Worm (Caenorhabditis elegans): ENCODE data around the gene col-108.
A peak's percentile ranks its signal among the peaks of the same experiment; 100 is the strongest.

The col-108 gene

ce11 chrIV:1724283-1724682 is 44.1 kb upstream of the col-108 start, which contains the start of gene epic-3:
TSS of gene epic-3 (minus strand) at chrIV:1724383.
- TF ChIP-seq sox-4 (tag; optimal IDR thresholded peaks at IDR 0.05) (no peak), nhr-11 (tag; optimal IDR thresholded peaks at IDR 0.05) (no peak), unc-42 (tag; optimal IDR thresholded peaks at IDR 0.05) (no peak), elt-4 (tag; optimal IDR thresholded peaks at IDR 0.05) (no peak), ceh-6 (GFP tag; optimal IDR thresholded peaks at IDR 0.05) (no peak), npax-4 (tag; optimal IDR thresholded peaks at IDR 0.05) (no peak), fkh-6 (tag; optimal IDR thresholded peaks at IDR 0.05) (no peak), rnt-1 (tag; optimal IDR thresholded peaks at IDR 0.05) (no peak), hlh-8 (tag; optimal IDR thresholded peaks at IDR 0.05) (no peak), nfya-1 (tag; optimal IDR thresholded peaks at IDR 0.05) (no peak), unc-55 (GFP tag; optimal IDR thresholded peaks at IDR 0.05) (no peak), ceh-9 (tag; optimal IDR thresholded peaks at IDR 0.05) (no peak), fax-1 (tag; optimal IDR thresholded peaks at IDR 0.05) (no peak), ceh-31 (tag; optimal IDR thresholded peaks at IDR 0.05) (no peak), dve-1 (tag; optimal IDR thresholded peaks at IDR 0.05) (no peak), hlh-30 (tag; optimal IDR thresholded peaks at IDR 0.05; ENCODE audit: insufficient read depth) (no peak), ets-4 (tag; optimal IDR thresholded peaks at IDR 0.05) (no peak), ttx-3 (tag; optimal IDR thresholded peaks at IDR 0.05) (no peak), T23F11.4 (GFP tag; optimal IDR thresholded peaks at IDR 0.05) (no peak), hlh-15 (tag; optimal IDR thresholded peaks at IDR 0.05) (no peak)

- no peak for TF ChIP-seq sdc-2 (tag; optimal IDR thresholded peaks at IDR 0.05)
- no peak for TF ChIP-seq ceh-9 (tag; optimal IDR thresholded peaks at IDR 0.05)
Measured at ce11 chrIV:1725888-1726287, 42.5 kb upstream of the col-108 start, which contains the start of gene K08D12.8. TSS of gene K08D12.8 (plus strand) at chrIV:1726188.

ce11 chrIV:1727538-1728072 is 40.8 kb upstream of the col-108 start:
- TF ChIP-seq ceh-48 (tag; optimal IDR thresholded peaks at IDR 0.05) (peak; percentile 76), nfya-1 (tag; optimal IDR thresholded peaks at IDR 0.05) (no peak)

ce11 chrIV:1738324-1738730 is 30.1 kb upstream of the col-108 start:
- TF ChIP-seq nfya-1 (tag; optimal IDR thresholded peaks at IDR 0.05) (peak; percentile 9), ceh-31 (tag; optimal IDR thresholded peaks at IDR 0.05) (peak; percentile 38), madf-2 (tag; optimal IDR thresholded peaks at IDR 0.05) (peak; percentile 5), ceh-18 (tag; optimal IDR thresholded peaks at IDR 0.05) (peak; percentile 29), syd-9 (tag; optimal IDR thresholded peaks at IDR 0.05) (no peak), tbx-2 (tag; optimal IDR thresholded peaks at IDR 0.05) (peak; percentile 21), elt-2 (tag; optimal IDR thresholded peaks at IDR 0.05) (peak; percentile 7), sox-2 (GFP tag; IDR thresholded peaks at IDR 0.05) (no peak), ahr-1 (tag; optimal IDR thresholded peaks at IDR 0.05) (no peak), unc-86 (tag; optimal IDR thresholded peaks at IDR 0.05) (peak; percentile 9), unc-42 (tag; optimal IDR thresholded peaks at IDR 0.05) (peak; percentile 10), ceh-6 (GFP tag; optimal IDR thresholded peaks at IDR 0.05) (no peak), C08G9.2 (tag; optimal IDR thresholded peaks at IDR 0.05) (no peak), che-1 (tag; optimal IDR thresholded peaks at IDR 0.05) (peak; percentile 38)

- no peak for TF ChIP-seq mec-3 (tag; optimal IDR thresholded peaks at IDR 0.05; ENCODE audit: borderline replicate concordance)
- no peak for TF ChIP-seq tbx-7 (tag; optimal IDR thresholded peaks at IDR 0.05)
- no peak for TF ChIP-seq fkh-6 (tag; optimal IDR thresholded peaks at IDR 0.05)
- no peak for TF ChIP-seq dmd-4 (tag; optimal IDR thresholded peaks at IDR 0.05; ENCODE audit: borderline replicate concordance)
- no peak for TF ChIP-seq hlh-15 (tag; optimal IDR thresholded peaks at IDR 0.05)
- no peak for TF ChIP-seq ets-4 (tag; optimal IDR thresholded peaks at IDR 0.05)
- TF ChIP-seq ceh-2 (tag; optimal IDR thresholded peaks at IDR 0.05): no peak
- no peak for TF ChIP-seq hlh-13 (GFP tag; optimal IDR thresholded peaks at IDR 0.05)
- no peak for TF ChIP-seq madf-2 (tag; optimal IDR thresholded peaks at IDR 0.05)
- TF ChIP-seq K02D7.2 (tag; optimal IDR thresholded peaks at IDR 0.05): no peak
- no peak for TF ChIP-seq Y22D7AL.16 (tag; optimal IDR thresholded peaks at IDR 0.05)
Measured at ce11 chrIV:1738892-1739291, 29.5 kb upstream of the col-108 start.

Data from whole organism, late embryonic.